Fruit fly (Drosophila melanogaster) whole organism, pupa: ENCODE measurements around the gene RpS7.

ENCODE experiments used
- CG10348 ChIP-seq: fragments of 200-800 bp; sonication (Bioruptor generic); IDR thresholded peaks from 2 replicates; pipeline ENCODE4 v1.3.6; 2022; ENCODE audit warnings: missing biosample characterization, missing genetic modification characterization
- CG12605 ChIP-seq: fragments of 200-800 bp; sonication (Bioruptor generic); IDR thresholded peaks from 2 replicates; pipeline ENCODE4 v1.3.6; 2022; ENCODE audit warnings: missing biosample characterization, missing genetic modification characterization
- CG13204 ChIP-seq: fragments of 200-800 bp; sonication (Bioruptor generic); optimal IDR thresholded peaks from 2 replicates; lab custom pipeline; 2018; ENCODE audit warnings: missing biosample characterization, mild to moderate bottlenecking, missing genetic modification characterization, moderate library complexity
- CG14655 ChIP-seq: fragments of 200-800 bp; sonication (Bioruptor generic); optimal IDR thresholded peaks from 3 replicates; lab custom pipeline; 2017; ENCODE audit warnings: mild to moderate bottlenecking, missing biosample characterization, missing genetic modification reagents, missing genetic modification characterization
- CG15710 ChIP-seq: fragments of 200-800 bp; sonication (Bioruptor generic); optimal IDR thresholded peaks from 2 replicates; lab custom pipeline; 2018; ENCODE audit warnings: missing biosample characterization, mild to moderate bottlenecking, missing genetic modification characterization, moderate library complexity
- CG17806 ChIP-seq: fragments of 200-800 bp; sonication (Bioruptor generic); optimal IDR thresholded peaks from 2 replicates; lab custom pipeline; 2018; ENCODE audit warnings: missing biosample characterization, mild to moderate bottlenecking, missing genetic modification characterization, moderate library complexity
- CG32121 ChIP-seq: fragments of 200-800 bp; sonication (Bioruptor generic); IDR thresholded peaks from 2 replicates; pipeline ENCODE4 v1.3.6; 2022; ENCODE audit warnings: missing biosample characterization, missing genetic modification characterization
- CG34367 ChIP-seq: fragments of 200-800 bp; sonication (Bioruptor generic); optimal IDR thresholded peaks from 2 replicates; lab custom pipeline; 2018; ENCODE audit warnings: missing biosample characterization, mild to moderate bottlenecking, missing genetic modification characterization
- CG4496 ChIP-seq: fragments of 200-800 bp; sonication (Bioruptor generic); IDR thresholded peaks from 3 replicates; pipeline ENCODE4 v1.3.6; 2022; ENCODE audit warnings: missing biosample characterization, missing genetic modification characterization
- CG8159 ChIP-seq: fragments of 200-800 bp; sonication (Bioruptor generic); optimal IDR thresholded peaks from 3 replicates; lab custom pipeline; 2018; ENCODE audit warnings: missing biosample characterization, mild to moderate bottlenecking, missing genetic modification characterization, moderate library complexity
- CG8301 ChIP-seq: fragments of 200-800 bp; sonication (Bioruptor generic); optimal IDR thresholded peaks from 2 replicates; lab custom pipeline; 2018; ENCODE audit warnings: missing biosample characterization, mild to moderate bottlenecking, missing genetic modification characterization
- CG9948 ChIP-seq: fragments of 200-800 bp; sonication (Bioruptor generic); optimal IDR thresholded peaks from 2 replicates; lab custom pipeline; 2018; ENCODE audit warnings: missing biosample characterization, mild to moderate bottlenecking, missing genetic modification characterization, moderate library complexity
- D1 ChIP-seq: fragments of 200-800 bp; sonication (Bioruptor generic); optimal IDR thresholded peaks from 2 replicates; lab custom pipeline; 2018; ENCODE audit warnings: missing biosample characterization, mild to moderate bottlenecking, missing genetic modification characterization, moderate library complexity
- EcR ChIP-seq: fragments of 200-800 bp; sonication (Bioruptor generic); optimal IDR thresholded peaks from 3 replicates; lab custom pipeline; 2019; ENCODE audit warnings: missing biosample characterization, missing genetic modification characterization, mild to moderate bottlenecking, moderate library complexity, missing genetic modification reagents
- Ets98B ChIP-seq: fragments of 200-800 bp; sonication (Bioruptor generic); IDR thresholded peaks from 2 replicates; pipeline ENCODE4 v1.3.6; 2022; ENCODE audit warnings: missing biosample characterization, missing genetic modification characterization
- Pif1A ChIP-seq: fragments of 200-800 bp; sonication (Bioruptor generic); optimal IDR thresholded peaks from 3 replicates; lab custom pipeline; 2016; ENCODE audit warnings: missing biosample characterization, missing genetic modification characterization
- Pif1B ChIP-seq: fragments of 200-800 bp; sonication (Bioruptor generic); optimal IDR thresholded peaks from 3 replicates; lab custom pipeline; 2016; ENCODE audit warnings: missing biosample characterization, missing genetic modification characterization
- Snoo ChIP-seq: fragments of 200-800 bp; sonication (Bioruptor generic); optimal IDR thresholded peaks from 3 replicates; lab custom pipeline; 2017; ENCODE audit warnings: missing biosample characterization, mild to moderate bottlenecking, missing genetic modification characterization, inconsistent platforms
- fd96Ca ChIP-seq: fragments of 200-800 bp; sonication (Bioruptor generic); IDR thresholded peaks from 3 replicates; pipeline ENCODE4 v1.3.6; 2022; ENCODE audit warnings: missing biosample characterization, missing genetic modification characterization
- gl ChIP-seq: fragments of 200-800 bp; sonication (Bioruptor generic); optimal IDR thresholded peaks from 2 replicates; lab custom pipeline; 2018; ENCODE audit warnings: missing biosample characterization, mild to moderate bottlenecking, missing genetic modification characterization
- rn ChIP-seq: fragments of 200-800 bp; sonication (Bioruptor generic); IDR thresholded peaks from 2 replicates; pipeline ENCODE4 v1.3.6; 2022; ENCODE audit warnings: missing biosample characterization, missing genetic modification characterization

Gene RpS7

DNA sequence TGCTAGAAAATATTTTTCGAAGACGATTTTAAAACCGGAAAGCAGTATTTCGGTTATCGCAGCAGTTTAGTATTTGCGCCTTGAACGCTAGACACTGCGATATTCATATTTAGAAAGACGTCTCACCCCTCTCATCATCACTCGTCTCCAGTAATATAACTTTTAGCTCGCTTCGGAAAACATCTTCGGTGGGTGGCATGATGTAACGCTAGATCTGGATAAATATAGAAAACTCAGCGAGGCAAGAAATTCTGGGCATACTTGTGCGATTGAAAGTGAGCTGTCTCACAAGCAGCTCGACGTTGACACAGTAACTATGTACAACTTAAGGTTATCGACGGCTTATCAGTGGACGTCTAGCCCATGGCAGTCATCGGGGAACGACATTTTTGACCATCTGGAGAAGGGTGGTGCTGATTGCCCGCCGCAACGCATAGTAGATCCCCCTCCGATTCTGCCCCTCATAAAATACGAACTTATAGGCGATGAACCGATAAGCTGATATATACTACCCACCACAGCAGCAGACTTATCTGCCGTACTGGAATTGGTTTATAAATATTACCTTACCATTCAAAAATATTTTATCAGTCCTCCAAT, 4.7 kb downstream of the RpS7 start:
- TF ChIP-seq rn (GFP tag; lab: Robert Waterston, UW) = no peak

DNA sequence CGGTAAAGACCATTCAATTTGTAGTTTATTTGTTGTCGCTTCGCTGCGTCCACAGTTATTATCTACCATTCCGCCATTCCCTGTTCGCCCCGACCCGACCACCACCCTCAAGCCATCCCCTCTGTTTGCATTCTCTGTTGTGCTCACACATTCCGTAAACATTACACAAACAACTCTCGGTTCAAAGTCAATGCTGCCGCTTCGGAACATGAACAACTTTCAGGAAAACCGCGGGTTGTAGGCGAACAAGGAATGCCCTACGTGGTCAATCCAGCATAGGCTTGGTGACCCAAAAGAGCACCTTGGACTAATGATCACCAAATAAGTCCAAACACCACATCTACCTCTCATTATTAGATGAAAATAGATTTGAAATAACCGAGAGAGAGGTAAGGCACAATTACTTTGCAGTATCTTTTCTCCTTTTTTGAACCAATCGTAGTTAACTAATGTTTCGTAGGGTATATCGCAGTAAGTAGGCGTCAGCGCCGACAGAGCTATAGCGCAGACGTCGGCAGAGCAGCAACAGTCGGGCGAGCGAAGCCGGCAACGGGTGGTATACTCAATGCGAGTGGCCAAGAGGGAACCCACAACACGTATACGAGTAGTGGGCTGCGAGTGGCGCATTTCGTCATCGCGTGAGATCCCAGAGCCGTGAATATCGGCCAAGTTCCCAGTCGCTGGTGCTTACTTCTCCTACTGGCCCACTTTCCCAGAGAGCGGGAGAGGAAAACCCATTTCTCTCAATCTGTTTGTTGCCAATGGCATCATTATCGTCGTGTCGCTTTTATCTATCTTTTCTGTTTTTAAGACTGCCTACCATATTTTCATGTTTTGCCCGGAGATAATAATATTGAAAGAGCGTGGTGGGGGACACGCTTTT, 5.5 kb downstream of the RpS7 start:
- TF ChIP-seq CG14655 (GFP tag; lab: Kevin White, UChicago) (peak; percentile 77), CG8159 (peak; percentile 74), CG32121 (GFP tag; lab: Robert Waterston, UW) (peak; percentile 81), CG12605 (GFP tag; lab: Robert Waterston, UW) (peak; percentile 65; the same call in 1 of the 2 replicates), Snoo (tag; lab: Kevin White, UChicago) (peak; percentile 25), Pif1A (GFP tag; lab: Kevin White, UChicago) (peak; percentile 79), CG8301 (tag; lab: Kevin White, UChicago) (peak; percentile 81), CG9948 (tag; lab: Kevin White, UChicago) (peak; percentile 68), CG10348 (peak; percentile 78), CG15710 (tag; lab: Kevin White, UChicago) (peak; percentile 57), D1 (tag; lab: Kevin White, UChicago) (no peak), CG13204 (GFP tag; lab: Kevin White, UChicago) (no peak), fd96Ca (GFP tag; lab: Robert Waterston, UW) (peak; percentile 84), Ets98B (peak; percentile 83), Pif1B (peak; percentile 77), gl (tag; lab: Kevin White, UChicago) (peak; percentile 50), CG17806 (peak; percentile 67), rn (GFP tag; lab: Robert Waterston, UW) (peak; percentile 57), EcR (GFP tag; lab: Kevin White, UChicago) (peak; percentile 24), CG4496 (GFP tag; lab: Robert Waterston, UW) (peak; percentile 80), CG34367 (tag; lab: Kevin White, UChicago) (peak; percentile 30)

DNA sequence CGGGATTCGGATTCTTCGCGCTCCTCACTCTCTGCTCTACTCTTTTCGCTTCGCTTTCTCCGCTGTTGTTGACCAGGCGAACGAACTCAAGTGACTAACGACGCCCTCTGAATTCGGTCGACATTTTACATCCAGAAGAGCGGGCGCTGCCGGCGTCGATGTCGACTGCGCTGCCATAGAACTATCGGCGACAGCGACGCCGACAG, 6.0 kb downstream of the RpS7 start, which contains the start of gene CG9743:
CG9743 (minus strand) TSS at position 101 of the 206 bp plus-strand sequence.
- TF ChIP-seq EcR (GFP tag; lab: Kevin White, UChicago) (no peak), CG8159 (no peak), CG14655 (GFP tag; lab: Kevin White, UChicago) (no peak), Pif1A (GFP tag; lab: Kevin White, UChicago) (no peak), CG12605 (GFP tag; lab: Robert Waterston, UW) (no peak), D1 (tag; lab: Kevin White, UChicago) (no peak), Snoo (tag; lab: Kevin White, UChicago) (no peak), CG17806 (no peak)

DNA sequence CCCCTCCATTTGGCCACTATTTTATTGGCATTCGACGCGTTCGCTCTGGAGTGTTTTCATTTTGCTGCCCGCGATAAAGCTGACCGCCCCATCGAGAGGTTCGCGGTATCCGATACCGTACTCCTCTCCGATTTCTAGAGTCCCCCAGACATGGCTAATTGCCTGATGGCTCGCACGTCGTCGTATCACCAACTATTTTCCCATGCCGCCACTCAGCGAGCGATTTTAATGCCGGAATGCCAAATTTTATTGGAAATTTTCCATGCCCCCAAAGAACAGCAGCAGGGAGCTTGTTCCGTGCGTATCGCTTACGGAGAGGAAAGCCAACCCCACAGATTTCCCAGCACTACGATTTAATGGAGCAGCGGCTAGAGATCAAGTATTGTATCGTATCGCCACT, 7.8 kb downstream of the RpS7 start:
- TF ChIP-seq fd96Ca (GFP tag; lab: Robert Waterston, UW) = no peak
- no peak for TF ChIP-seq CG34367 (tag; lab: Kevin White, UChicago)

DNA sequence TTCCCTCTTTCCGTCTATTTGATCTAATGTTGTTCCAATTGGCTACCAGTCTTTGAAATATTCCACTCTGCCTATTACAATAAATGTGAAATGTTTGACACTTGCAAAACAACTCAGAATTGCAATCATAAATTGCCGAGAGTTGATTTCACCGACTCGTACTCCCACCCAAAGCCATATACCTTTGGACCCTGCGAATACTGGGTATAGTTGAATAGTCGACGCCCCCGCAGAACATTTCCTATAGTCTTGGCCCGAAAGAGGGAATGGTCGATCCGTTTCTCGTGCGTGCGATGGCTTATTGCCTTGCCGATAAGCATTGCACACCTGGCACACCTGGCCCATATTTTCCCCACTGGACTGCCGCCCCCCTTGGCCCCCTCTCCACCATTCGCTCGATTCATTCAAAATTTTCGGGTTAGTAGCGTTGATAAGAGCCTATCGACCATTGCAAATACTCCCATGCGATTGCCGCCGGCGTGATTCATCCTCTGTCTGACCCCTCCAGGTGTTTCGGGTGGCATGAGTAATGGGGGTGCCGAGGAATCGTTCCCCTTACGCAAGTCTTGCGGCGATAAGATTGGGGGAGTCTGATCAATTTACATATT, 8.6 kb downstream of the RpS7 start:
- no peak for TF ChIP-seq CG10348
- TF ChIP-seq, all 21 proteins: peak for 0

DNA sequence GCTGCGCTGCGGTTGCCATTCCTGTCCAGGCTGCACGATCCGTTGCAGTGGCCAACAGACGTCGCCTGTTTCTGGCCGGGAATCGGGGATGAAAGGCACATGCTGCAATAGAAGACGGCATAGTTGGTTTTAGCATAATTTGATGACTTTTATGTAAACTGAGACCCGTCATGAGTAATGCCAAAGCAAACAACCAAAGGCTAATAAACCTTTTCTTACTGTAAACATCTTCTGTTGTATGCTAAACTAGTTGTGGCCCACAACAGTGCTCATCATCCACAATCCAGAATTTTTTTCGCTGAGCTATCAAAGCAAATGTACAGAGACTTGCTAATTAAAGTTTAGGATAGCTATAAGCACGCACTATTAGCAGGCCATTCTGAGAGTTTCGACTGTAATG, 10.0 kb downstream of the RpS7 start:
- TF ChIP-seq CG12605 (GFP tag; lab: Robert Waterston, UW) (no peak), CG34367 (tag; lab: Kevin White, UChicago) (no peak), gl (tag; lab: Kevin White, UChicago) (no peak), D1 (tag; lab: Kevin White, UChicago) (no peak), CG14655 (GFP tag; lab: Kevin White, UChicago) (no peak), CG10348 (no peak), CG4496 (GFP tag; lab: Robert Waterston, UW) (no peak), CG32121 (GFP tag; lab: Robert Waterston, UW) (no peak), rn (GFP tag; lab: Robert Waterston, UW) (no peak), Pif1A (GFP tag; lab: Kevin White, UChicago) (no peak), CG17806 (no peak), CG15710 (tag; lab: Kevin White, UChicago) (no peak), CG13204 (GFP tag; lab: Kevin White, UChicago) (no peak), EcR (GFP tag; lab: Kevin White, UChicago) (no peak), CG8159 (no peak), Snoo (tag; lab: Kevin White, UChicago) (no peak), Pif1B (no peak), CG9948 (tag; lab: Kevin White, UChicago) (no peak), fd96Ca (GFP tag; lab: Robert Waterston, UW) (no peak)
